Worm (Caenorhabditis elegans) whole organism, L4/young adult: Measurements from ENCODE around the gene C49F8.3.

Source experiments
- dao-5 ChIP-seq: sonication (generic microtip); optimal IDR thresholded peaks from 2 replicates; lab custom pipeline; 2016; ENCODE audit warnings: missing genotype, missing genetic modification characterization, moderate library complexity, missing compliant biosample characterization
- him-1 ChIP-seq: sonication (generic microtip); optimal IDR thresholded peaks from 2 replicates; lab custom pipeline; 2016; ENCODE audit warnings: missing genotype, missing genetic modification reagents, missing genetic modification characterization, missing compliant biosample characterization

ce11 chrX:13340970-13341369, 46.4 kb downstream of the C49F8.3 start:
- TF ChIP-seq him-1 (tag; lab: Kevin White, UChicago) (no peak), dao-5 (no peak)
